Fruit fly (Drosophila melanogaster): ENCODE measurements around the gene CG31198.
A peak's percentile ranks its signal among the peaks of the same experiment; 100 is the strongest.

CG31198 gene

DNA sequence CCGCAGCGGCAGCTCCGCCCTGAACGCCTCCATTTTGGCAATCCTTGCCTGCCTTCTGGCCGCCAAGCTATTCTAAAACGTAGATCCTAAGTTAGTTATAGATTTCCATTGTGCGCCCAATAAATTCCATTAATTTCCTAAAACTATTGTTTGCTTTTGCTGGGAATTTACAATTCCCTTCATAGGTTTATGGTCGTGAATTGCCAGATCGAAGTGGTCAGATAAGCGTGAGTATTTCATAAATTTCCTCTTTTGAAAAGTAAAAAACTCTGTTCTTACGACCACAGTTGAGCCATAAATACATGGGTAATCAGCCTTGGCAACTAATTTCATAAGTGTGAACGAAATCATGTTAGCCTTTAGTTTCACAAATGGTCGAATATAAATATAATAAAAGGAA is 1.0 kb upstream of the CG31198 start:
- TF ChIP-seq vri (GFP tag; optimal IDR thresholded peaks at IDR 0.05), result no peak
- TF ChIP-seq eg (GFP tag; IDR thresholded peaks at IDR 0.05), result no peak
- TF ChIP-seq Sox15 (GFP tag; optimal IDR thresholded peaks at IDR 0.05), result no peak
- TF ChIP-seq Sox14 (GFP tag; optimal IDR thresholded peaks at IDR 0.05), result no peak

DNA sequence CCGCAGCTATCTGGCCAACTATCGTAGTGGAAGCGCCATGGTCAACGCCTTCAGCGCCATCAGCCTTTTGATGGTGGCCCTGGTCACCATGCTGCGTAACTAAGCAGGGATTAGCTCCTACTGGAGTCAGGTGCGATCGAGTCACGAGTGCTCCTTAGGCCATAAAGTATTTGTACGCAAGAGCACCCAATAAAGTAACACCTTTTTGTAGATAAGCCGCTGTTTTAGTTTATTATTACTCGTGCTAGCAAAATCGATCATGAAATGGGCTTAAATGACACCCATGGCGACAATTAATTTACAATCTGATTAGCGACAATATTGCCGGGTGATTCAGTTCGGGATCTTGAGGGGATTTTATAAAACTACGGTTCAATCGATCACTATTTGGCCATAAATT is 3.4 kb downstream of the CG31198 start:
- no peak for TF ChIP-seq Sox15 (GFP tag; optimal IDR thresholded peaks at IDR 0.05)
- TF ChIP-seq Hr38 (GFP tag; optimal IDR thresholded peaks at IDR 0.05), result no peak
- no peak for TF ChIP-seq Sox102F (GFP tag; optimal IDR thresholded peaks at IDR 0.05)
- no peak for TF ChIP-seq CG10631 (GFP tag; optimal IDR thresholded peaks at IDR 0.05)

DNA sequence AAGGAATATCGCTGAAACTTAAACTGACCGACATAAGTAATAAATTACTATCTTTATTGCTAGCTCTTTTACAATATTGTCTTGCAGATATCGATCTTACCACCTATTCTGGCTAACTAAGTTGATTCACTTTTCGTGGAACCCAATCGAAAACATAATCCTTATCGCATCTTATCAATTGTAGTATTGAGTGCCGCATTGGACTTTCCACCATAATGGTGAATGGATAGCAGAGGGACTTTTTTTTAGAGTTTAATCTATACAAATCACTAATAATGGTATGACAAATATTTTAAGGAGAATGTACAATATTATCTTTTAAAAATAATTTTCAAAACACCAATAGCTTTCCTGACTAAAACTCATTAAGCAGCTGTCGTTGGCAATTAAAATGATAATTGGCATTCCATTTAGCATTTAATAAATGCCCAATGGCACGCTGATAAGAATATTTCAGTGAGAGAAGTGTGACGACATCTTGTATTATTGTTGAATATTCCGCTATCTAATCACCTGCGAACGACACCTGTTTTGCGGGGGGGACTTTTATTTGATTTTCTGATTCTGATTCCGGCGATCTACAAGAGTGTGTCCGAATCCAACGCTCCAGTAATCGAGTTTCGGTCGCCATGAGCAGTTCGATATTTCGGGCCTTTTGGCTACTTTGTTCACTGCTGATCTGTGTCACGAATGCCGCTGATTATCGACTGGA is 4.2 kb downstream of the CG31198 start, which contains the start of gene CG42335:
Gene CG42335 (plus strand): TSS at position 620 of the 712 bp plus-strand sequence.
- TF ChIP-seq vri (GFP tag; optimal IDR thresholded peaks at IDR 0.05), result peak; percentile 81
- no peak for TF ChIP-seq achi (GFP tag; optimal IDR thresholded peaks at IDR 0.05)
- peak; percentile 60 for TF ChIP-seq Eip93F (GFP tag; optimal IDR thresholded peaks at IDR 0.05)

DNA sequence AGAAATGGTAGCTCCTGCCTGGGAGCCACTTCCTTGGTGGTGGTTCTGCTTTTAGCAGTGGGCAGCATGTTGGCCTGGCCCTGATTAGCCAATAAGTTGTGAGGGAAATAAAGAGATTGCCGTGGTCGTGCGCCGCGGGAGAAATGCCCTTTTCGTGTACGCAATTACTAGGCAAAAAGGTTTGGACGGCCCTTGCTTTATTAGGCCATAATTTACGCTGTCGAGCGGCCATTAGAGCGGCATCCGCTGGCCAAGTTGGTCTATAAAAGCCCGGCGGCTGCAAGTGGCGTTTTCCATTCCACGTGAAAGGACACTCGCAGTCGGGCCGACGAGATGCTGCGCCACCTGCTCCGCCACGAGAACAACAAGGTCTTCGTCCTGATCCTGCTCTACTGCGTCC is 15.1 kb downstream of the CG31198 start, which contains the start of gene Burs:
Gene Burs (plus strand): TSS at position 301 of the 400 bp plus-strand sequence.
- no peak for TF ChIP-seq CG3032 (tag; optimal IDR thresholded peaks at IDR 0.05)
- TF ChIP-seq CG34406 (GFP tag; optimal IDR thresholded peaks at IDR 0.05), result no peak
- no peak for TF ChIP-seq fd59A (GFP tag; optimal IDR thresholded peaks at IDR 0.05)
- no peak for TF ChIP-seq lz (GFP tag; optimal IDR thresholded peaks at IDR 0.05)
- TF ChIP-seq Sox14 (GFP tag; optimal IDR thresholded peaks at IDR 0.05), result no peak
- TF ChIP-seq Lpt (GFP tag; optimal IDR thresholded peaks at IDR 0.05), result no peak
- TF ChIP-seq CG6276 (GFP tag; optimal IDR thresholded peaks at IDR 0.05), result no peak
- no peak for TF ChIP-seq CG6792 (GFP tag; optimal IDR thresholded peaks at IDR 0.05)

DNA sequence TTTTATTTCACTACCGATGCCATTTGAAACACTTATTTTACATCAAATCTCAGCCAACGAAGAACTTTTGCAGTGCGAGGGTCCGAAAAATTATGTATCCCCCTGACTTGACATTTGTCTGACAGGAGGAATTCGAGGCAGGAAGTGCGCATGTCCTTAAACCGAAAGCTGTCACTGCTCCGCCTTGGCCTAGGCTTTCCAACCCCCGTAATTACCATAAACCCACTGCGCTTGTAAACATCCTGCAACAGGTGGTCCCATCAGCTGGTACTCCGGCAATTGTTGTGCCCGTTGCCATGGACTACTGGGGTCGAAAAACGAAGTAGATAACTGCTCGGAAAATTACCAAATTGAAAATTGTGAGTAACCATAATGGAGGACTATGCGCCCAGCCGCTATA is 21.6 kb downstream of the CG31198 start, which contains the start of the genes GABA-B-R2 and CG6800:
Gene GABA-B-R2 (minus strand): TSS at position 75 of the 400 bp plus-strand sequence.
Gene CG6800 (plus strand): TSS at position 373 of the 400 bp plus-strand sequence.
- peak; percentile 65 for TF ChIP-seq achi (GFP tag; optimal IDR thresholded peaks at IDR 0.05)
- no peak for TF ChIP-seq Ets21C (GFP tag; optimal IDR thresholded peaks at IDR 0.05)

DNA sequence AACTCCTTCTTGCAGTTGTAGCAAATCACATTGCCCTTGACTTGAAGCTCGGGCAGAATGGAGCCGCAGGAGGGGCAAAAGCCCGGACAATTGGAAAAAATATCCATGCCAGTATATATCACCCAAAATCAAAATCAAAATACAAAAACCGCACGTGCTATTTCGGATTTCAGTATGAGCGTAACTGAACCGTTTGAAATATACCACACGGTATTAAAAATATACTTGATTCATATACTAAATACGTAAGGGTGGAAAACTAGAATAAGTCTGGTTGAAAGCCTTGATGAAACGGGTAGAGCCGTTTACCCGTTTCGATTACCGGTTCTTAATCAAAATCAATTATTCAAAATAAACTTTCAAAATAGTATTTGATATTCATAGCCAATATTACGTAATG is 23.5 kb downstream of the CG31198 start, which contains the start of gene Polr1H:
Gene Polr1H (minus strand): TSS at position 188 of the 400 bp plus-strand sequence.
- TF ChIP-seq CG8319 (GFP tag; optimal IDR thresholded peaks at IDR 0.05) (no peak), fd85E (GFP tag; optimal IDR thresholded peaks at IDR 0.05) (no peak)

DNA sequence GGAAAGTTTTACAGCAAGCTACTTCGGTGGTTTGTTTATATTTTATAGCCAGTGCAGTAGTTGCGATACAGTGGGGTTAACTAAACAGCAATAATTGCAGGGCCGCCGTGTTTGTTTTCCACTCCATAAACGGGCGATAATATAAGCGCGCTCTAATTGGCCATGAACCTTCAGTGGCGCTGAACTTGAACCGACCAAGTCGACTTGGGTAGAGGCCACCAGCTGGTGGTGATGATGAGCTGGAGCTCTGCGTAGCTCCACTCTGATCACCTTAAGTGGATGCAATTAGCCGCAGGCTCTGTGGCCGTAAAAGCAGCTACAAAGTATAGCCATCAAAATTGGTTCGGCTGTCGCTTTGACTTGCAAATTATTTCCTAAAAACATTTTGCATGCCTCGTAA is 26.0 kb downstream of the CG31198 start:
- TF ChIP-seq dsx (GFP tag; optimal IDR thresholded peaks at IDR 0.05; ENCODE audit: poor library complexity, severe bottlenecking), result peak; percentile 79
- no peak for TF ChIP-seq spab (GFP tag; optimal IDR thresholded peaks at IDR 0.05)
- TF ChIP-seq pdm3 (GFP tag; optimal IDR thresholded peaks at IDR 0.05), result no peak
- TF ChIP-seq fd59A (GFP tag; optimal IDR thresholded peaks at IDR 0.05), result no peak

DNA sequence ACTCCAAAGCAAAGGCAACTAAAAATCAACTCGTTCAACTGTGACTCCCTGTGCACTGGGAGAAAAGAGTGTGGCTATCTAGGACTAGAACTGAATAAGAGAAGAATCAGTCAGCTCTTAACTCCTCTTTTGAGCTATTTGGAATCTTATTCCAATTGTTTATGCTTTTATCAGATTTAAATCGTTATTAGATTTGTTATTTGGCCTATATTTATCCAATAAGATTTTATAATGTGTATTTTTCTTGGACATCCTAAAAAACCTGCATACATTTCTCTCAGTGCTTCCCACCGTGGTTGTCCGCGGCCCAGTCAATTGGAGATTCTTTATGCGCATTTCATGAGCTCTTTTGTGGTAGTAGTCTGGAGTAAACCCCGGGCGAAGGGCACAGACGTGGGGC is 27.3 kb downstream of the CG31198 start:
- TF ChIP-seq esn (GFP tag; optimal IDR thresholded peaks at IDR 0.05) (peak; percentile 95), spab (GFP tag; optimal IDR thresholded peaks at IDR 0.05) (peak; percentile 93), CG10669 (GFP tag; optimal IDR thresholded peaks at IDR 0.05) (peak; percentile 94), CG8119 (GFP tag; IDR thresholded peaks at IDR 0.05) (peak; percentile 87), CG6276 (GFP tag; optimal IDR thresholded peaks at IDR 0.05) (peak; percentile 74), CG6854 (GFP tag; optimal IDR thresholded peaks at IDR 0.05) (peak; percentile 74), Ets21C (GFP tag; optimal IDR thresholded peaks at IDR 0.05) (peak; percentile 83), Ets96B (tag; optimal IDR thresholded peaks at IDR 0.05) (peak; percentile 95), acj6 (GFP tag; optimal IDR thresholded peaks at IDR 0.05) (peak; percentile 95), CG6163 (GFP tag; IDR thresholded peaks at IDR 0.05) (peak; percentile 87), CG4318 (GFP tag; optimal IDR thresholded peaks at IDR 0.05) (peak; percentile 66), vri (GFP tag; optimal IDR thresholded peaks at IDR 0.05) (peak; percentile 87), CG11294 (GFP tag; IDR thresholded peaks at IDR 0.05) (peak; percentile 74), lz (GFP tag; optimal IDR thresholded peaks at IDR 0.05) (peak; percentile 89), Hr39 (GFP tag; optimal IDR thresholded peaks at IDR 0.05) (peak; percentile 93), OdsH (GFP tag; optimal IDR thresholded peaks at IDR 0.05) (peak; percentile 93), eg (GFP tag; IDR thresholded peaks at IDR 0.05) (peak; percentile 80), Eip78C (GFP tag) (peak; percentile 99), fd59A (GFP tag; optimal IDR thresholded peaks at IDR 0.05) (peak; percentile 93), CG11902 (GFP tag; optimal IDR thresholded peaks at IDR 0.05) (peak; percentile 87), CG34406 (GFP tag; optimal IDR thresholded peaks at IDR 0.05) (peak; percentile 91)

Data from whole organism, prepupa.